Worm (Caenorhabditis elegans) whole organism, L1 larva: ENCODE measurements around the gene F46G10.4.
A peak's percentile ranks its signal among the peaks of the same experiment; 100 is the strongest.

Experiments
- egl-13 ChIP-seq: sonication (generic microtip); optimal IDR thresholded peaks from 2 replicates; lab custom pipeline; 2016; ENCODE audit warnings: missing genotype, missing genetic modification reagents, missing genetic modification characterization, missing compliant biosample characterization
- lir-3 ChIP-seq: sonication (generic microtip); optimal IDR thresholded peaks from 2 replicates; lab custom pipeline; 2016; ENCODE audit warnings: mild to moderate bottlenecking, missing genetic modification characterization, moderate library complexity, missing compliant biosample characterization; ENCODE audit not compliant: poor library complexity
- mdl-1 ChIP-seq, 2 experiments: fragments of 150-350 bp; optimal IDR thresholded peaks; 2 replicates each; lab custom pipeline; 2014 to 2017; ENCODE audit warnings: missing biosample characterization in 2 of 2, missing genetic modification characterization in 2 of 2, inconsistent platforms in 1 of 2
- nhr-11 ChIP-seq: fragments of 150-350 bp; optimal IDR thresholded peaks from 2 replicates; lab custom pipeline; 2014; ENCODE audit warnings: missing biosample characterization, missing genetic modification characterization
- skn-1 ChIP-seq: fragments of 150-350 bp; optimal IDR thresholded peaks from 2 replicates; lab custom pipeline; 2014; ENCODE audit warnings: missing biosample characterization, missing genetic modification characterization
- unc-130 ChIP-seq: fragments of 150-350 bp; optimal IDR thresholded peaks from 2 replicates; lab custom pipeline; 2017; ENCODE audit warnings: missing biosample characterization, missing genetic modification characterization, inconsistent platforms

ce11 chrX:13356469-13356868, 22.6 kb downstream of the F46G10.4 start:
- no peak for TF ChIP-seq egl-13 (tag; lab: Kevin White, UChicago)
- no peak for TF ChIP-seq unc-130 (tag; lab: Kevin White, UChicago)
- peak; percentile 20 for TF ChIP-seq nhr-11 (tag; lab: Kevin White, UChicago)
- peak; percentile 23 for TF ChIP-seq skn-1 (tag; lab: Kevin White, UChicago)
- TF ChIP-seq mdl-1 (tag; optimal IDR thresholded peaks at IDR 0.05; lab: Kevin White, UChicago) = peak in 1 of 2 experiments; percentile 80
- no peak for TF ChIP-seq lir-3 (tag; lab: Kevin White, UChicago)
